Worm (Caenorhabditis elegans) whole organism, L4 larva: ENCODE data around the gene R09B5.11.

Source experiments
- arid-1 ChIP-seq: fragments of 200-800 bp; sonication (Bioruptor generic); conservative IDR thresholded peaks from 2 replicates; pipeline ENCODE4 v1.3.6; 2022; ENCODE audit warnings: missing genetic modification reagents, missing genetic modification characterization, missing compliant biosample characterization
- ceh-32 ChIP-seq: sonication (generic microtip); optimal IDR thresholded peaks from 2 replicates; lab custom pipeline; 2016; ENCODE audit warnings: mild to moderate bottlenecking, missing genetic modification characterization, missing compliant biosample characterization; ENCODE audit not compliant: poor library complexity
- nhr-11 ChIP-seq: fragments of 150-350 bp; optimal IDR thresholded peaks from 2 replicates; lab custom pipeline; 2014; ENCODE audit warnings: missing biosample characterization, missing genetic modification characterization
- nhr-25 ChIP-seq: sonication (generic microtip); optimal IDR thresholded peaks from 2 replicates; lab custom pipeline; 2017; ENCODE audit warnings: missing genetic modification characterization, mild to moderate bottlenecking, missing compliant biosample characterization, antibody characterized with exemption, moderate library complexity, borderline replicate concordance; ENCODE audit not compliant: insufficient read depth
- spr-3 ChIP-seq: fragments of 200-800 bp; sonication (Bioruptor generic); optimal IDR thresholded peaks from 2 replicates; lab custom pipeline; 2018; ENCODE audit warnings: mild to moderate bottlenecking, missing genetic modification characterization, missing compliant biosample characterization
- zfp-3 ChIP-seq: fragments of 200-800 bp; sonication (Bioruptor generic); conservative IDR thresholded peaks from 2 replicates; pipeline ENCODE4 v1.3.6; 2022; ENCODE audit warnings: missing genetic modification reagents, missing genetic modification characterization, missing compliant biosample characterization

DNA sequence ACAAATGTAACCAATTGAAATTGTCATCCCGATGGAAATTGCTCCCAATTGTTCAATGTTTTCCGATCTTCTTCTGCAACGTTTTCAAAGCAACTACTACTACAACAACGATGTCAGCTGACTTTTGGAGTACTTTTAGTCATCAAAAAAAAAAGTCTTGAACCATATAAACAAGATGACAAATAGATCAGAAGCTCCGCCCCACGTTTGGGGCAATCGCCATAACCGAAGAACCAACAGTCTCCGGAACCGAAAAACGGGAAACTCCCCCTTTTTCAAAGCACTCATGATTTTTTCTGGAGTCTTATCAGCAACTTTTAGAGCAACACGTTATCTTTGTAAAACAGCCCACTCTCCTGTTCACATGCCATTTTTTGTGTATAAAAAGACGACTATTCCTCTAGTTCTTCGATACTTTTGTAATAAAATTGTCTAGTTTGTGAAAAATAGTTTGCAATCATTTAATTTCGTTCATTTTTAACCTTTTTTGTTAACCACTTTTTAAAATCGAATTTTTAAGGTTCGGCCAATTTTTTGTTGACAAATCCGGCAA, 20.4 kb downstream of the R09B5.11 start:
- TF ChIP-seq ceh-32 (tag; lab: Kevin White, UChicago) (no peak), nhr-11 (tag; lab: Kevin White, UChicago) (no peak), spr-3 (GFP tag; lab: Kevin White, UChicago) (no peak), zfp-3 (no peak), nhr-25 (no peak), arid-1 (GFP tag; lab: Robert Waterston, UW) (no peak)
